Worm (Caenorhabditis elegans) whole organism, young adult: Measurements from ENCODE around the gene lron-1.

ENCODE experiments used
- B0035.1 ChIP-seq: sonication (generic microtip); optimal IDR thresholded peaks from 2 replicates; lab custom pipeline; 2016; ENCODE audit warnings: missing genetic modification characterization, mild to moderate bottlenecking, missing compliant biosample characterization, missing genotype, missing genetic modification reagents
- C17E4.6 ChIP-seq: fragments of 200-800 bp; sonication (Bioruptor generic); IDR thresholded peaks from 2 replicates; pipeline ENCODE4 v1.3.6; 2022; ENCODE audit warnings: missing genetic modification reagents, missing genetic modification characterization, missing compliant biosample characterization
- D2030.7 ChIP-seq: fragments of 200-800 bp; sonication (Bioruptor generic); IDR thresholded peaks from 2 replicates; pipeline ENCODE4 v1.3.6; 2022; ENCODE audit warnings: missing genetic modification reagents, missing genetic modification characterization, missing compliant biosample characterization
- F10E7.11 ChIP-seq: sonication (generic microtip); optimal IDR thresholded peaks from 2 replicates; lab custom pipeline; 2017; ENCODE audit warnings: mild to moderate bottlenecking, missing genetic modification characterization, moderate library complexity, missing compliant biosample characterization
- F52B5.7 ChIP-seq: sonication (generic microtip); optimal IDR thresholded peaks from 2 replicates; lab custom pipeline; 2016; ENCODE audit warnings: mild to moderate bottlenecking, missing genetic modification characterization, missing compliant biosample characterization
- F57A8.1 ChIP-seq: fragments of 200-800 bp; sonication (Bioruptor generic); optimal IDR thresholded peaks from 2 replicates; lab custom pipeline; 2018; ENCODE audit warnings: mild to moderate bottlenecking, missing genetic modification characterization, moderate library complexity, missing compliant biosample characterization
- Y56A3A.18 ChIP-seq: fragments of 200-800 bp; sonication (Bioruptor generic); IDR thresholded peaks from 2 replicates; pipeline ENCODE4 v1.3.6; 2022; ENCODE audit warnings: missing genetic modification reagents, missing genetic modification characterization, missing compliant biosample characterization
- Y67H2A.10 ChIP-seq: fragments of 200-800 bp; sonication (Bioruptor generic); conservative IDR thresholded peaks from 2 replicates; pipeline ENCODE4 v1.3.6; 2022; ENCODE audit warnings: missing genetic modification reagents, missing genetic modification characterization, missing compliant biosample characterization
- Y79H2A.3 ChIP-seq: fragments of 200-800 bp; sonication (Bioruptor generic); conservative IDR thresholded peaks from 2 replicates; pipeline ENCODE4 v1.3.6; 2022; ENCODE audit warnings: missing genetic modification reagents, missing genetic modification characterization, missing compliant biosample characterization
- Y95B8A.8 ChIP-seq: fragments of 200-800 bp; sonication (Bioruptor generic); IDR thresholded peaks from 2 replicates; pipeline ENCODE4 v1.3.6; 2022; ENCODE audit warnings: missing genetic modification reagents, missing genetic modification characterization, missing compliant biosample characterization
- ZK185.1 ChIP-seq: sonication (generic microtip); optimal IDR thresholded peaks from 2 replicates; lab custom pipeline; 2016; ENCODE audit warnings: mild to moderate bottlenecking, missing genetic modification characterization, missing compliant biosample characterization; ENCODE audit not compliant: poor library complexity, severe bottlenecking
- akir-1 ChIP-seq: fragments of 200-800 bp; sonication (Bioruptor generic); optimal IDR thresholded peaks from 2 replicates; lab custom pipeline; 2018; ENCODE audit warnings: mild to moderate bottlenecking, missing genetic modification characterization, moderate library complexity, missing compliant biosample characterization
- aptf-3 ChIP-seq: fragments of 200-800 bp; sonication (Bioruptor generic); IDR thresholded peaks from 2 replicates; pipeline ENCODE4 v1.3.6; 2022; ENCODE audit warnings: missing genetic modification characterization, missing compliant biosample characterization
- attf-3 ChIP-seq: fragments of 200-800 bp; sonication (Bioruptor generic); conservative IDR thresholded peaks from 2 replicates; pipeline ENCODE4 v1.3.6; 2022; ENCODE audit warnings: missing genetic modification reagents, missing genetic modification characterization, missing compliant biosample characterization
- ccch-3 ChIP-seq: fragments of 200-800 bp; sonication (Bioruptor generic); optimal IDR thresholded peaks from 2 replicates; lab custom pipeline; 2018; ENCODE audit warnings: mild to moderate bottlenecking, missing genetic modification characterization, missing compliant biosample characterization
- ceh-27 ChIP-seq: fragments of 200-800 bp; sonication (Bioruptor generic); optimal IDR thresholded peaks from 2 replicates; lab custom pipeline; 2018; ENCODE audit warnings: mild to moderate bottlenecking, missing genetic modification characterization, moderate library complexity, missing compliant biosample characterization
- egl-44 ChIP-seq: fragments of 200-800 bp; sonication (Bioruptor generic); IDR thresholded peaks from 2 replicates; pipeline ENCODE4 v1.3.6; 2022; ENCODE audit warnings: missing genetic modification reagents, missing genetic modification characterization, missing compliant biosample characterization
- ekl-4 ChIP-seq: fragments of 200-800 bp; sonication (Bioruptor generic); IDR thresholded peaks from 2 replicates; pipeline ENCODE4 v1.3.6; 2022; ENCODE audit warnings: missing genetic modification reagents, missing genetic modification characterization, missing compliant biosample characterization
- him-1 ChIP-seq: sonication (generic microtip); optimal IDR thresholded peaks from 2 replicates; lab custom pipeline; 2016; ENCODE audit warnings: missing genotype, missing genetic modification reagents, missing genetic modification characterization, missing compliant biosample characterization
- hlh-26 ChIP-seq: fragments of 200-800 bp; sonication (Bioruptor generic); conservative IDR thresholded peaks from 2 replicates; pipeline ENCODE4 v1.3.6; 2022; ENCODE audit warnings: missing genetic modification reagents, missing genetic modification characterization, missing compliant biosample characterization
- hmg-20 ChIP-seq: fragments of 200-800 bp; sonication (Bioruptor generic); IDR thresholded peaks from 2 replicates; pipeline ENCODE4 v1.3.6; 2022; ENCODE audit warnings: missing genetic modification reagents, missing genetic modification characterization, missing compliant biosample characterization
- hrde-1 ChIP-seq: sonication (generic microtip); optimal IDR thresholded peaks from 2 replicates; lab custom pipeline; 2016; ENCODE audit warnings: missing genetic modification characterization, mild to moderate bottlenecking, missing compliant biosample characterization, moderate library complexity, missing genotype, missing genetic modification reagents, borderline replicate concordance
- let-526 ChIP-seq: fragments of 200-800 bp; sonication (Bioruptor generic); IDR thresholded peaks from 2 replicates; pipeline ENCODE4 v1.3.6; 2022; ENCODE audit warnings: missing genetic modification reagents, missing genetic modification characterization, missing compliant biosample characterization
- let-607 ChIP-seq, 2 experiments: fragments of 200-800 bp in 1 of 2; sonication (Bioruptor generic) in 1 of 2; sonication (generic microtip) in 1 of 2; optimal IDR thresholded peaks; 2 replicates each; lab custom pipeline; 2016 to 2018; ENCODE audit warnings: mild to moderate bottlenecking in 2 of 2, missing compliant biosample characterization in 2 of 2, missing genetic modification characterization in 2 of 2, moderate library complexity in 2 of 2, missing genotype in 1 of 2
- lin-26 ChIP-seq: fragments of 200-800 bp; sonication (Bioruptor generic); IDR thresholded peaks from 2 replicates; pipeline ENCODE4 v1.3.6; 2022; ENCODE audit warnings: missing genetic modification reagents, missing genetic modification characterization, missing compliant biosample characterization
- lin-40 ChIP-seq: sonication (generic microtip); optimal IDR thresholded peaks from 2 replicates; lab custom pipeline; 2016; ENCODE audit warnings: missing genetic modification characterization, mild to moderate bottlenecking, missing compliant biosample characterization, missing genotype, missing genetic modification reagents
- lir-1 ChIP-seq: fragments of 200-800 bp; sonication (Bioruptor generic); conservative IDR thresholded peaks from 2 replicates; pipeline ENCODE4 v1.3.6; 2022; ENCODE audit warnings: missing genetic modification reagents, missing genetic modification characterization, missing compliant biosample characterization
- lsy-27 ChIP-seq: sonication (generic microtip); optimal IDR thresholded peaks from 2 replicates; lab custom pipeline; 2017; ENCODE audit warnings: missing genetic modification characterization, mild to moderate bottlenecking, missing compliant biosample characterization, antibody characterized with exemption, missing genotype, borderline replicate concordance; ENCODE audit not compliant: insufficient read depth
- madf-6 ChIP-seq: fragments of 200-800 bp; sonication (Bioruptor generic); IDR thresholded peaks from 2 replicates; pipeline ENCODE4 v1.3.6; 2022; ENCODE audit warnings: missing genetic modification reagents, missing genetic modification characterization, missing compliant biosample characterization
- mes-4 ChIP-seq: sonication (generic microtip); optimal IDR thresholded peaks from 2 replicates; lab custom pipeline; 2016; ENCODE audit warnings: missing genotype, missing genetic modification characterization, missing compliant biosample characterization
- nfya-2 ChIP-seq: fragments of 200-800 bp; sonication (Bioruptor generic); IDR thresholded peaks from 2 replicates; pipeline ENCODE4 v1.3.6; 2022; ENCODE audit warnings: missing genetic modification reagents, missing genetic modification characterization, missing compliant biosample characterization
- nfyb-1 ChIP-seq: fragments of 200-800 bp; sonication (Bioruptor generic); IDR thresholded peaks from 2 replicates; pipeline ENCODE4 v1.3.6; 2022; ENCODE audit warnings: missing genetic modification reagents, missing genetic modification characterization, missing compliant biosample characterization
- nhr-120 ChIP-seq: fragments of 200-800 bp; sonication (Bioruptor generic); IDR thresholded peaks from 2 replicates; pipeline ENCODE4 v1.3.6; 2022; ENCODE audit warnings: missing genetic modification characterization, missing compliant biosample characterization
- nhr-179 ChIP-seq: sonication (generic microtip); optimal IDR thresholded peaks from 2 replicates; lab custom pipeline; 2016; ENCODE audit warnings: mild to moderate bottlenecking, missing genetic modification characterization, missing compliant biosample characterization
- nhr-80 ChIP-seq: sonication (generic microtip); optimal IDR thresholded peaks from 2 replicates; lab custom pipeline; 2016; ENCODE audit warnings: missing genetic modification characterization, missing compliant biosample characterization
- nhr-90 ChIP-seq: sonication (generic microtip); optimal IDR thresholded peaks from 2 replicates; lab custom pipeline; 2016; ENCODE audit warnings: missing genotype, mild to moderate bottlenecking, missing genetic modification characterization, missing compliant biosample characterization
- pha-4 ChIP-seq: fragments of 150-350 bp; sonication (generic microtip); optimal IDR thresholded peaks from 2 replicates; lab custom pipeline; 2014; ENCODE audit warnings: missing biosample characterization, missing genetic modification reagents, missing genetic modification characterization
- rcor-1 ChIP-seq: fragments of 200-800 bp; sonication (Bioruptor generic); IDR thresholded peaks from 2 replicates; pipeline ENCODE4 v1.3.6; 2022; ENCODE audit warnings: missing genetic modification reagents, missing genetic modification characterization, missing compliant biosample characterization
- rec-8 ChIP-seq, 2 experiments: sonication (generic microtip); optimal IDR thresholded peaks; 2 replicates each; lab custom pipeline; 2016; ENCODE audit warnings: mild to moderate bottlenecking in 2 of 2, missing genetic modification characterization in 2 of 2, missing genetic modification reagents in 2 of 2, missing genotype in 2 of 2, missing biosample characterization in 1 of 2, missing compliant biosample characterization in 1 of 2, moderate library complexity in 1 of 2
- repo-1 ChIP-seq: sonication (generic microtip); optimal IDR thresholded peaks from 2 replicates; lab custom pipeline; 2017; ENCODE audit warnings: mild to moderate bottlenecking, missing genetic modification characterization, missing compliant biosample characterization
- rpc-1 ChIP-seq, 2 experiments: fragments of 150-350 bp in 1 of 2; sonication (generic microtip) in 1 of 2; optimal IDR thresholded peaks; 2 replicates each; lab custom pipeline; 2014 to 2018; ENCODE audit warnings: missing biosample characterization in 1 of 2, missing genetic modification characterization in 1 of 2, missing genetic modification reagents in 1 of 2, missing genotype in 1 of 2
- snpc-3.4 ChIP-seq: sonication (generic microtip); optimal IDR thresholded peaks from 2 replicates; lab custom pipeline; 2017; ENCODE audit warnings: missing genetic modification characterization, mild to moderate bottlenecking, missing compliant biosample characterization, antibody characterized with exemption, moderate library complexity, missing genotype, missing genetic modification reagents
- sptf-2 ChIP-seq: fragments of 200-800 bp; sonication (Bioruptor generic); optimal IDR thresholded peaks from 2 replicates; lab custom pipeline; 2018; ENCODE audit warnings: mild to moderate bottlenecking, missing genetic modification characterization, missing compliant biosample characterization
- tbp1 ChIP-seq: fragments of 200-800 bp; sonication (Bioruptor generic); optimal IDR thresholded peaks from 2 replicates; lab custom pipeline; 2018; ENCODE audit warnings: mild to moderate bottlenecking, missing genetic modification characterization, missing compliant biosample characterization
- zfh-2 ChIP-seq: fragments of 200-800 bp; sonication (Bioruptor generic); conservative IDR thresholded peaks from 2 replicates; pipeline ENCODE4 v1.3.6; 2022; ENCODE audit warnings: missing genetic modification reagents, missing genetic modification characterization, missing compliant biosample characterization
- ztf-18 ChIP-seq: sonication (generic microtip); optimal IDR thresholded peaks from 2 replicates; lab custom pipeline; 2016; ENCODE audit warnings: missing genotype, mild to moderate bottlenecking, missing genetic modification characterization, missing compliant biosample characterization
- ztf-3 ChIP-seq: fragments of 200-800 bp; sonication (Bioruptor generic); optimal IDR thresholded peaks from 2 replicates; lab custom pipeline; 2018; ENCODE audit warnings: mild to moderate bottlenecking, missing genetic modification characterization, missing compliant biosample characterization
- ztf-6 ChIP-seq: fragments of 200-800 bp; sonication (Bioruptor generic); IDR thresholded peaks from 2 replicates; pipeline ENCODE4 v1.3.6; 2022; ENCODE audit warnings: missing genetic modification reagents, missing genetic modification characterization, missing compliant biosample characterization

The lron-1 gene

ce11 chrX:14560297-14560680 lies 12.2 kb upstream of the lron-1 start (continued):
- no peak for TF ChIP-seq F10E7.11 (tag; lab: Kevin White, UChicago)
- TF ChIP-seq lir-1 (GFP tag; lab: Robert Waterston, UW) = no peak
- no peak for TF ChIP-seq madf-6 (GFP tag; lab: Robert Waterston, UW)
- TF ChIP-seq Y95B8A.8 (GFP tag; lab: Robert Waterston, UW) = no peak
- TF ChIP-seq repo-1 = peak; percentile 53
- TF ChIP-seq mes-4 (tag; lab: Kevin White, UChicago) = no peak
- no peak; the same call in 1 of the 2 replicates for TF ChIP-seq ztf-6
- TF ChIP-seq D2030.7 (GFP tag; lab: Robert Waterston, UW) = no peak
- TF ChIP-seq Y56A3A.18 (GFP tag; lab: Robert Waterston, UW) = peak; percentile 45; the same call in 1 of the 2 replicates
- no peak for TF ChIP-seq snpc-3.4
- TF ChIP-seq F57A8.1 (GFP tag; lab: Kevin White, UChicago) = no peak
- peak; percentile 9 to 37 for TF ChIP-seq let-607 (tag; optimal IDR thresholded peaks at IDR 0.05; lab: Kevin White, UChicago)
- no peak for TF ChIP-seq him-1 (tag; lab: Kevin White, UChicago)
- no peak for TF ChIP-seq F52B5.7 (tag; lab: Kevin White, UChicago)
- TF ChIP-seq ccch-3 = no peak
- TF ChIP-seq aptf-3 (GFP tag; lab: Robert Waterston, UW) = no peak
- no peak for TF ChIP-seq C17E4.6 (GFP tag; lab: Robert Waterston, UW)
- TF ChIP-seq rec-8 (tag; optimal IDR thresholded peaks at IDR 0.05; lab: Kevin White, UChicago) = no peak
- TF ChIP-seq Y67H2A.10 = no peak
- TF ChIP-seq let-526 (GFP tag; lab: Robert Waterston, UW) = peak; percentile 27; the same call in 1 of the 2 replicates
- TF ChIP-seq ztf-3 (GFP tag; lab: Kevin White, UChicago) = peak; percentile 10
- TF ChIP-seq Y79H2A.3 (GFP tag; lab: Robert Waterston, UW) = no peak
- TF ChIP-seq ztf-18 (tag; lab: Kevin White, UChicago) = peak; percentile 49
- peak; percentile 85 for TF ChIP-seq ceh-27 (GFP tag; lab: Kevin White, UChicago)
- TF ChIP-seq lsy-27 (tag; lab: Kevin White, UChicago) = no peak
- peak; percentile 55 for TF ChIP-seq tbp1 (GFP tag; lab: Kevin White, UChicago)
- peak; percentile 79 for TF ChIP-seq zfh-2
- TF ChIP-seq sptf-2 (GFP tag; lab: Kevin White, UChicago) = no peak
- TF ChIP-seq egl-44 = no peak
- no peak for TF ChIP-seq akir-1
- TF ChIP-seq nhr-179 = no peak
- TF ChIP-seq ekl-4 (GFP tag; lab: Robert Waterston, UW) = no peak
- TF ChIP-seq attf-3 = no peak
- TF ChIP-seq ZK185.1 (tag; lab: Kevin White, UChicago) = peak; percentile 49
- TF ChIP-seq nfyb-1 (GFP tag; lab: Robert Waterston, UW) = peak; percentile 75
- TF ChIP-seq lin-26 (GFP tag; lab: Robert Waterston, UW) = peak; percentile 46; the same call in 1 of the 2 replicates
- no peak for TF ChIP-seq nfya-2
- no peak for TF ChIP-seq rpc-1 (optimal IDR thresholded peaks at IDR 0.05; lab: Kevin White, UChicago)
- TF ChIP-seq rpc-1 (tag; optimal IDR thresholded peaks at IDR 0.05; lab: Kevin White, UChicago) = no peak
- TF ChIP-seq lin-40 (tag; lab: Kevin White, UChicago) = peak; percentile 92
- TF ChIP-seq pha-4 (tag; lab: Kevin White, UChicago) = peak; percentile 83
- no peak for TF ChIP-seq B0035.1 (tag; lab: Kevin White, UChicago)
- peak; percentile 73 for TF ChIP-seq nhr-90 (tag; lab: Kevin White, UChicago)
- TF ChIP-seq rcor-1 (GFP tag; lab: Robert Waterston, UW) = peak; percentile 49
- peak; percentile 99 for TF ChIP-seq nhr-80 (tag; lab: Kevin White, UChicago)
- no peak for TF ChIP-seq hlh-26 (GFP tag; lab: Robert Waterston, UW)
- no peak for TF ChIP-seq hrde-1 (tag; lab: Kevin White, UChicago)
- TF ChIP-seq nhr-120 (GFP tag; lab: Robert Waterston, UW) = no peak
- no peak for TF ChIP-seq hmg-20 (GFP tag; lab: Robert Waterston, UW)
